Worm (Caenorhabditis elegans) whole organism, young adult: Measurements from ENCODE around the gene srx-67.

Experiments
- B0035.1 ChIP-seq: sonication (generic microtip); optimal IDR thresholded peaks from 2 replicates; lab custom pipeline; 2016; ENCODE audit warnings: missing genetic modification characterization, mild to moderate bottlenecking, missing compliant biosample characterization, missing genotype, missing genetic modification reagents
- B0336.3 ChIP-seq: fragments of 200-800 bp; sonication (Bioruptor generic); IDR thresholded peaks from 2 replicates; pipeline ENCODE4 v1.3.6; 2022; ENCODE audit warnings: missing genetic modification characterization, missing compliant biosample characterization
- F10E7.11 ChIP-seq: sonication (generic microtip); optimal IDR thresholded peaks from 2 replicates; lab custom pipeline; 2017; ENCODE audit warnings: mild to moderate bottlenecking, missing genetic modification characterization, moderate library complexity, missing compliant biosample characterization
- F22D6.2 ChIP-seq: sonication (generic microtip); optimal IDR thresholded peaks from 2 replicates; lab custom pipeline; 2016; ENCODE audit warnings: mild to moderate bottlenecking, missing genetic modification characterization, missing compliant biosample characterization
- F39B2.1 ChIP-seq: fragments of 200-800 bp; sonication (Bioruptor generic); IDR thresholded peaks from 2 replicates; pipeline ENCODE4 v1.3.6; 2022; ENCODE audit warnings: missing genetic modification reagents, missing genetic modification characterization, missing compliant biosample characterization
- F55B11.4 ChIP-seq: sonication (generic microtip); optimal IDR thresholded peaks from 2 replicates; lab custom pipeline; 2016; ENCODE audit warnings: missing compliant biosample characterization, missing genetic modification characterization, borderline replicate concordance; ENCODE audit not compliant: insufficient read depth
- K11D2.4 ChIP-seq: fragments of 200-800 bp; sonication (Bioruptor generic); IDR thresholded peaks from 2 replicates; pipeline ENCODE4 v1.3.6; 2022; ENCODE audit warnings: missing genetic modification reagents, missing genetic modification characterization, missing compliant biosample characterization
- Y56A3A.18 ChIP-seq: fragments of 200-800 bp; sonication (Bioruptor generic); IDR thresholded peaks from 2 replicates; pipeline ENCODE4 v1.3.6; 2022; ENCODE audit warnings: missing genetic modification reagents, missing genetic modification characterization, missing compliant biosample characterization
- Y67H2A.10 ChIP-seq: fragments of 200-800 bp; sonication (Bioruptor generic); conservative IDR thresholded peaks from 2 replicates; pipeline ENCODE4 v1.3.6; 2022; ENCODE audit warnings: missing genetic modification reagents, missing genetic modification characterization, missing compliant biosample characterization
- Y79H2A.3 ChIP-seq: fragments of 200-800 bp; sonication (Bioruptor generic); conservative IDR thresholded peaks from 2 replicates; pipeline ENCODE4 v1.3.6; 2022; ENCODE audit warnings: missing genetic modification reagents, missing genetic modification characterization, missing compliant biosample characterization
- ama-1 ChIP-seq, 3 experiments: fragments of 150-350 bp in 1 of 3; sonication (generic microtip) in 2 of 3; optimal IDR thresholded peaks; 2 replicates each; lab custom pipeline; 2014 to 2018; ENCODE audit warnings: missing biosample characterization in 2 of 3, missing genetic modification characterization in 2 of 3, missing genetic modification reagents in 2 of 3
- aptf-3 ChIP-seq: fragments of 200-800 bp; sonication (Bioruptor generic); IDR thresholded peaks from 2 replicates; pipeline ENCODE4 v1.3.6; 2022; ENCODE audit warnings: missing genetic modification characterization, missing compliant biosample characterization
- athp-1 ChIP-seq: sonication (generic microtip); optimal IDR thresholded peaks from 2 replicates; lab custom pipeline; 2017; ENCODE audit warnings: mild to moderate bottlenecking, missing genetic modification characterization, missing compliant biosample characterization
- attf-6 ChIP-seq: fragments of 200-800 bp; sonication (Bioruptor generic); IDR thresholded peaks from 2 replicates; pipeline ENCODE4 v1.3.6; 2022; ENCODE audit warnings: missing genetic modification reagents, missing genetic modification characterization, missing compliant biosample characterization
- bed-1 ChIP-seq: fragments of 200-800 bp; sonication (Bioruptor generic); IDR thresholded peaks from 2 replicates; pipeline ENCODE4 v1.3.6; 2022; ENCODE audit warnings: missing genetic modification reagents, missing genetic modification characterization, missing compliant biosample characterization
- bed-2 ChIP-seq: fragments of 200-800 bp; sonication (Bioruptor generic); IDR thresholded peaks from 2 replicates; pipeline ENCODE4 v1.3.6; 2022; ENCODE audit warnings: missing genetic modification reagents, missing genetic modification characterization, missing compliant biosample characterization
- ccch-3 ChIP-seq: fragments of 200-800 bp; sonication (Bioruptor generic); optimal IDR thresholded peaks from 2 replicates; lab custom pipeline; 2018; ENCODE audit warnings: mild to moderate bottlenecking, missing genetic modification characterization, missing compliant biosample characterization
- ceh-27 ChIP-seq: fragments of 200-800 bp; sonication (Bioruptor generic); optimal IDR thresholded peaks from 2 replicates; lab custom pipeline; 2018; ENCODE audit warnings: mild to moderate bottlenecking, missing genetic modification characterization, moderate library complexity, missing compliant biosample characterization
- ceh-40 ChIP-seq: fragments of 200-800 bp; sonication (Bioruptor generic); IDR thresholded peaks from 2 replicates; pipeline ENCODE4 v1.3.6; 2022; ENCODE audit warnings: missing genetic modification characterization, missing compliant biosample characterization
- ceh-79 ChIP-seq: sonication (generic microtip); optimal IDR thresholded peaks from 2 replicates; lab custom pipeline; 2017; ENCODE audit warnings: mild to moderate bottlenecking, missing genetic modification characterization, missing compliant biosample characterization
- ceh-91 ChIP-seq: fragments of 200-800 bp; sonication (Bioruptor generic); IDR thresholded peaks from 2 replicates; pipeline ENCODE4 v1.3.6; 2022; ENCODE audit warnings: missing genetic modification reagents, missing genetic modification characterization, missing compliant biosample characterization
- dpl-1 ChIP-seq: fragments of 150-350 bp; optimal IDR thresholded peaks from 2 replicates; lab custom pipeline; 2014; ENCODE audit warnings: missing biosample characterization, missing genetic modification reagents, missing genetic modification characterization
- efl-1 ChIP-seq: fragments of 150-350 bp; optimal IDR thresholded peaks from 2 replicates; lab custom pipeline; 2014; ENCODE audit warnings: missing biosample characterization, missing genetic modification reagents, missing genetic modification characterization
- egl-18 ChIP-seq: fragments of 200-800 bp; sonication (Bioruptor generic); IDR thresholded peaks from 2 replicates; pipeline ENCODE4 v1.3.6; 2022; ENCODE audit warnings: missing genetic modification reagents, missing genetic modification characterization, missing compliant biosample characterization
- egrh-3 ChIP-seq: fragments of 200-800 bp; sonication (Bioruptor generic); IDR thresholded peaks from 2 replicates; pipeline ENCODE4 v1.3.6; 2022; ENCODE audit warnings: missing genetic modification reagents, missing genetic modification characterization, missing compliant biosample characterization
- ekl-4 ChIP-seq: fragments of 200-800 bp; sonication (Bioruptor generic); IDR thresholded peaks from 2 replicates; pipeline ENCODE4 v1.3.6; 2022; ENCODE audit warnings: missing genetic modification reagents, missing genetic modification characterization, missing compliant biosample characterization
- lag-1 ChIP-seq: fragments of 200-800 bp; sonication (Bioruptor generic); IDR thresholded peaks from 2 replicates; pipeline ENCODE4 v1.3.6; 2022; ENCODE audit warnings: missing genetic modification reagents, missing genetic modification characterization, missing compliant biosample characterization
- lin-35 ChIP-seq, 3 experiments: fragments of 150-350 bp in 2 of 3; sonication (generic microtip) in 1 of 3; optimal IDR thresholded peaks; 2 replicates each; lab custom pipeline; 2014 to 2018; ENCODE audit warnings: missing biosample characterization in 3 of 3, missing genetic modification characterization in 3 of 3, missing genetic modification reagents in 3 of 3
- lin-54 ChIP-seq: fragments of 200-800 bp; sonication (Bioruptor generic); optimal IDR thresholded peaks from 2 replicates; lab custom pipeline; 2018; ENCODE audit warnings: mild to moderate bottlenecking, missing genetic modification characterization, missing compliant biosample characterization
- lsy-27 ChIP-seq: sonication (generic microtip); optimal IDR thresholded peaks from 2 replicates; lab custom pipeline; 2017; ENCODE audit warnings: missing genetic modification characterization, mild to moderate bottlenecking, missing compliant biosample characterization, antibody characterized with exemption, missing genotype, borderline replicate concordance; ENCODE audit not compliant: insufficient read depth
- madf-10 ChIP-seq: sonication (generic microtip); optimal IDR thresholded peaks from 2 replicates; lab custom pipeline; 2016; ENCODE audit warnings: mild to moderate bottlenecking, missing genetic modification characterization, missing compliant biosample characterization
- madf-3 ChIP-seq: fragments of 200-800 bp; sonication (Bioruptor generic); IDR thresholded peaks from 2 replicates; pipeline ENCODE4 v1.3.6; 2022; ENCODE audit warnings: missing genetic modification reagents, missing genetic modification characterization, missing compliant biosample characterization
- madf-8 ChIP-seq: fragments of 200-800 bp; sonication (Bioruptor generic); conservative IDR thresholded peaks from 2 replicates; pipeline ENCODE4 v1.3.6; 2022; ENCODE audit warnings: missing genetic modification reagents, missing genetic modification characterization, missing compliant biosample characterization
- mcd-1 ChIP-seq: fragments of 200-800 bp; sonication (Bioruptor generic); IDR thresholded peaks from 2 replicates; pipeline ENCODE4 v1.3.6; 2022; ENCODE audit warnings: missing genetic modification reagents, missing genetic modification characterization, missing compliant biosample characterization
- mes-4 ChIP-seq: sonication (generic microtip); optimal IDR thresholded peaks from 2 replicates; lab custom pipeline; 2016; ENCODE audit warnings: missing genotype, missing genetic modification characterization, missing compliant biosample characterization
- nfya-1 ChIP-seq: sonication (generic microtip); optimal IDR thresholded peaks from 2 replicates; lab custom pipeline; 2017; ENCODE audit warnings: antibody characterized with exemption, missing compliant biosample characterization, missing genetic modification characterization, borderline replicate concordance; ENCODE audit not compliant: insufficient read depth
- nhr-179 ChIP-seq: sonication (generic microtip); optimal IDR thresholded peaks from 2 replicates; lab custom pipeline; 2016; ENCODE audit warnings: mild to moderate bottlenecking, missing genetic modification characterization, missing compliant biosample characterization
- nhr-80 ChIP-seq: sonication (generic microtip); optimal IDR thresholded peaks from 2 replicates; lab custom pipeline; 2016; ENCODE audit warnings: missing genetic modification characterization, missing compliant biosample characterization
- pha-4 ChIP-seq: fragments of 150-350 bp; sonication (generic microtip); optimal IDR thresholded peaks from 2 replicates; lab custom pipeline; 2014; ENCODE audit warnings: missing biosample characterization, missing genetic modification reagents, missing genetic modification characterization
- sdz-38 ChIP-seq: sonication (generic microtip); optimal IDR thresholded peaks from 2 replicates; lab custom pipeline; 2016; ENCODE audit warnings: missing genotype, missing genetic modification characterization, missing compliant biosample characterization
- sea-2 ChIP-seq: fragments of 200-800 bp; sonication (Bioruptor generic); IDR thresholded peaks from 2 replicates; pipeline ENCODE4 v1.3.6; 2022; ENCODE audit warnings: missing genetic modification characterization, missing compliant biosample characterization
- snpc-1.3 ChIP-seq: sonication (generic microtip); optimal IDR thresholded peaks from 2 replicates; lab custom pipeline; 2017; ENCODE audit warnings: missing genetic modification characterization, mild to moderate bottlenecking, missing compliant biosample characterization, antibody characterized with exemption, moderate library complexity, missing genotype, missing genetic modification reagents; ENCODE audit not compliant: insufficient read depth
- somi-1 ChIP-seq: fragments of 200-800 bp; sonication (Bioruptor generic); optimal IDR thresholded peaks from 2 replicates; lab custom pipeline; 2018; ENCODE audit warnings: mild to moderate bottlenecking, missing genetic modification characterization, missing compliant biosample characterization
- ztf-3 ChIP-seq: fragments of 200-800 bp; sonication (Bioruptor generic); optimal IDR thresholded peaks from 2 replicates; lab custom pipeline; 2018; ENCODE audit warnings: mild to moderate bottlenecking, missing genetic modification characterization, missing compliant biosample characterization
- ztf-6 ChIP-seq: fragments of 200-800 bp; sonication (Bioruptor generic); IDR thresholded peaks from 2 replicates; pipeline ENCODE4 v1.3.6; 2022; ENCODE audit warnings: missing genetic modification reagents, missing genetic modification characterization, missing compliant biosample characterization

The srx-67 gene

DNA sequence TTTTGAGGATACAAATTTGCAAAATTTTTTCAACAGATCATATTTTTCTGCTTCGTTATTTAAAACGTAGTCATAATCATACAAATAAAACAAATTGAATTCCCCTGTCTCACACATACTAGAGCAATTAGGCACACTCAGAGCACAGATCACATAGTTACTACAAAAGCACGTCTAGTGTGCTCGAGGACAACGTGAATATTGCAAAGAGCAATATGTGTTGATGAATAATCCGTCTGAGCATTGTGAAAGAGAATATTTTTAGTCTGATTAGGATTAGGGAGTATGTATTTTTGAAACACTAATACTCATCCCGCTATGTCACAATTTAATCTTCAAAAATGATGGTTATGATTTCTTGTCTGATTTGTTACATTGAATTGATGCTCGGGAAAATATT is 39.3 kb upstream of the srx-67 start:
- no peak for TF ChIP-seq mes-4
- TF ChIP-seq ceh-91 (GFP tag; lab: Robert Waterston, UW), result no peak
- no peak for TF ChIP-seq Y56A3A.18 (GFP tag; lab: Robert Waterston, UW)
- no peak for TF ChIP-seq Y79H2A.3 (GFP tag; lab: Robert Waterston, UW)
- no peak for TF ChIP-seq F39B2.1
- no peak for TF ChIP-seq athp-1 (tag; lab: Kevin White, UChicago)
- no peak for TF ChIP-seq nhr-80 (tag; lab: Kevin White, UChicago)
- TF ChIP-seq F22D6.2, result no peak
- no peak for TF ChIP-seq snpc-1.3 (tag; lab: Kevin White, UChicago)
- no peak for TF ChIP-seq ztf-6 (GFP tag; lab: Robert Waterston, UW)
- TF ChIP-seq egl-18 (GFP tag; lab: Robert Waterston, UW), result no peak
- no peak for TF ChIP-seq madf-10 (tag; lab: Kevin White, UChicago)
- TF ChIP-seq lin-54 (GFP tag; lab: Kevin White, UChicago), result no peak
- no peak for TF ChIP-seq ccch-3 (GFP tag; lab: Kevin White, UChicago)
- no peak for TF ChIP-seq pha-4
- TF ChIP-seq B0035.1, result no peak
- no peak for TF ChIP-seq ekl-4 (GFP tag; lab: Robert Waterston, UW)
- TF ChIP-seq sdz-38, result no peak

ce11 chrV:3878223-3878622 is 38.4 kb upstream of the srx-67 start, which contains the start of gene nhr-159:
Gene nhr-159 (minus strand): TSS chrV:3878323.
- TF ChIP-seq F10E7.11 (tag; lab: Kevin White, UChicago) (no peak), dpl-1 (GFP tag; lab: Kevin White, UChicago) (no peak), somi-1 (GFP tag; lab: Kevin White, UChicago) (no peak), Y67H2A.10 (no peak), bed-1 (GFP tag; lab: Robert Waterston, UW) (no peak), ceh-27 (GFP tag; lab: Kevin White, UChicago) (no peak), ztf-3 (GFP tag; lab: Kevin White, UChicago) (no peak), lsy-27 (tag; lab: Kevin White, UChicago) (no peak), egrh-3 (GFP tag; lab: Robert Waterston, UW) (no peak), lin-35 (GFP tag; optimal IDR thresholded peaks at IDR 0.05; lab: Kevin White, UChicago) (no peak), mes-4 (no peak), ama-1 (optimal IDR thresholded peaks at IDR 0.05; lab: Kevin White, UChicago) (no peak), ama-1 (GFP tag; optimal IDR thresholded peaks at IDR 0.05; lab: Kevin White, UChicago) (no peak), mcd-1 (GFP tag; lab: Robert Waterston, UW) (no peak), madf-8 (GFP tag; lab: Robert Waterston, UW) (no peak), ceh-79 (tag; lab: Kevin White, UChicago) (no peak), sea-2 (no peak), snpc-1.3 (tag; lab: Kevin White, UChicago) (no peak), B0336.3 (GFP tag; lab: Robert Waterston, UW) (no peak), F55B11.4 (tag; lab: Kevin White, UChicago) (no peak)

DNA sequence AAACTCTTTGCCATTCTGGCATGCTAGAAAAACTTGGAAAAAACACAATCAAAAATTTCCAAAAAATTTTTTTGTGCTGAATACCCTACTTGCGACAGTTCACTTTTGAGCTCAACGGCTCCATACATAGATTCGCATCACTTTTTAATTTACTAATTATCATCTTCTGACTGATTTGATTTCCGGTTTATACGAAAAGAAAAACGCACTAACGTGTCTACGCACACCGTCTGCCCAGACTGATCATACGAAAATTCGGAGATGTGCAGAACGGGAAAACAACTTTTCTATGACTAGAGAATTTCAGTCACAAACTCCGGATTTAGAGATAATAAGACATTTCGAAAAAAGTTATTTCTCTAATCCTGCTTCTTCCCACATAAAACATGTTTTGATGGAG is 32.0 kb upstream of the srx-67 start:
- TF ChIP-seq madf-3 (no peak), efl-1 (GFP tag; lab: Kevin White, UChicago) (no peak), bed-2 (GFP tag; lab: Robert Waterston, UW) (no peak), lag-1 (GFP tag; lab: Robert Waterston, UW) (no peak), mcd-1 (GFP tag; lab: Robert Waterston, UW) (no peak), attf-6 (GFP tag; lab: Robert Waterston, UW) (no peak), aptf-3 (GFP tag; lab: Robert Waterston, UW) (no peak), Y67H2A.10 (no peak), nfya-1 (tag; lab: Kevin White, UChicago) (no peak), nhr-179 (tag; lab: Kevin White, UChicago) (no peak), K11D2.4 (GFP tag; lab: Robert Waterston, UW) (no peak), ceh-40 (GFP tag; lab: Robert Waterston, UW) (no peak), ccch-3 (GFP tag; lab: Kevin White, UChicago) (no peak)
